In the genomic region with DNA sequence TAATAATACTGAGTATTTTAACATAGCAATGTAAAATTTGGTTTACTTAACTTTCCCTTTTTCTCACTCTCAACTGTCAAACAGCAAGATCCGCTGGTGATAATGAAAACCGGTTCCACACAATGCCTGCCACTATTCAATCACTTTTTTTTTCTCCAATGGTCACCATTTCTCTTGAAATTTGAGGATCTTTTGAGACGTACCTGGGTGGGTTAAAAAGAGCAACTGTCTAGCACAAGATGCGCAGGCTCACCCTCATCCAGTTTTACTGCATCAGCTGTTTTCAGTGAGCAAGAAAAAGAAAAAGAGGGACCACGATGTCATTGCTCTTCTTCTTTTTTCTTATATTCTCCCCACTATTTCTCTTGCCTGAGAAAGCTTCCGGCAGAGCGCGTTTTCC, we compare ENCODE assay signal across 1 worm cellular context.
TF ChIP-seq lines count a peak whose summit lies in the region.

No protein-coding gene starts in this region.

TF ChIP-seq in whole organism, L1 larva, 84 proteins besides CTCF, POLR2A, EP300 and RAD21 (continued from another document):
- TF ChIP-seq rnt-1 (tag; optimal IDR thresholded peaks at IDR 0.05; lab: Kevin White, UChicago) (peak; percentile 66), mdl-1 (tag; optimal IDR thresholded peaks at IDR 0.05; lab: Kevin White, UChicago) (no peak), pag-3 (tag; optimal IDR thresholded peaks at IDR 0.05; lab: Kevin White, UChicago; ENCODE audit: borderline replicate concordance, insufficient read depth) (peak; percentile 25), egl-27 (tag; optimal IDR thresholded peaks at IDR 0.05; lab: Kevin White, UChicago) (no peak), ces-1 (GFP tag; optimal IDR thresholded peaks at IDR 0.05; lab: Kevin White, UChicago) (no peak), xbp-1 (tag; optimal IDR thresholded peaks at IDR 0.05; lab: Kevin White, UChicago) (no peak), sup-37 (GFP tag; optimal IDR thresholded peaks at IDR 0.05; lab: Kevin White, UChicago) (no peak), snpc-4 (tag; optimal IDR thresholded peaks at IDR 0.05; lab: Kevin White, UChicago) (no peak), nhr-90 (tag; optimal IDR thresholded peaks at IDR 0.05; lab: Kevin White, UChicago; ENCODE audit: poor library complexity) (no peak), efl-1 (optimal IDR thresholded peaks at IDR 0.05; lab: Kevin White, UChicago) (no peak), efl-1 (GFP tag; optimal IDR thresholded peaks at IDR 0.05 in 1 of 2; lab: Kevin White, UChicago) (peak in 1 of 2 experiments; percentile 9)
